Worm (Caenorhabditis elegans) whole organism, late embryonic: Measurements from ENCODE around the gene ZC262.7.

ENCODE experiments used
- F13H6.1 ChIP-seq: sonication (generic microtip); optimal IDR thresholded peaks from 2 replicates; lab custom pipeline; 2016; ENCODE audit warnings: missing genetic modification characterization, missing compliant biosample characterization
- elt-2 ChIP-seq: sonication (generic microtip); optimal IDR thresholded peaks from 2 replicates; lab custom pipeline; 2016; ENCODE audit warnings: missing genetic modification reagents, missing genetic modification characterization, missing compliant biosample characterization
- pag-3 ChIP-seq: sonication (generic microtip); optimal IDR thresholded peaks from 2 replicates; lab custom pipeline; 2016; ENCODE audit warnings: missing compliant biosample characterization, missing genetic modification characterization, borderline replicate concordance
- pat-9 ChIP-seq: fragments of 200-800 bp; sonication (Bioruptor generic); optimal IDR thresholded peaks from 2 replicates; lab custom pipeline; 2018; ENCODE audit warnings: mild to moderate bottlenecking, missing genetic modification characterization, moderate library complexity, missing compliant biosample characterization
- pax-1 ChIP-seq: fragments of 150-350 bp; optimal IDR thresholded peaks from 2 replicates; lab custom pipeline; 2014; ENCODE audit warnings: missing biosample characterization, missing genetic modification characterization
- tbx-2 ChIP-seq: sonication (generic microtip); optimal IDR thresholded peaks from 2 replicates; lab custom pipeline; 2016; ENCODE audit warnings: missing genetic modification characterization, missing compliant biosample characterization
- unc-42 ChIP-seq: sonication (generic microtip); optimal IDR thresholded peaks from 2 replicates; lab custom pipeline; 2016; ENCODE audit warnings: missing genotype, missing genetic modification characterization, missing compliant biosample characterization
- unc-55 ChIP-seq: sonication (generic microtip); optimal IDR thresholded peaks from 2 replicates; lab custom pipeline; 2017; ENCODE audit warnings: missing biosample characterization, missing genetic modification reagents, missing genetic modification characterization

DNA sequence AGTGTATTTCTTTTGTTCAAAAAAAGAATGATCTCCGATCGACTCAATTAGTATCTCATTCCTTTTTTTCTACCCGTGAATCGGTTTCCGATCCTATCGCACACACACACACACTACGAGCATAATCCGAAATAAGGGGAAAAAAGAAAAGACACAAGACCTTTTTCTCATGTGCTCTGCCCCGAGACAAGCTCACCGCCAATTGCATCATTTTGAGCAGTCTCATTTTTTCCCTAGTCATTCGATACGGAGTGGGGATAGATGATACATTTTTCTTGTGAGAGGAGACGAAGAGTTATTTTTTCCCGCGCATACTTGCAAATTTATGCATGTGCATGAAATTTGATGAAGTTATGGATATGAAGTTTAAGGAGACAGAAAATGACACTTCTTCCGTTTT, 48.2 kb upstream of the ZC262.7 start:
- TF ChIP-seq elt-2 (tag; lab: Kevin White, UChicago) (no peak), unc-42 (tag; lab: Kevin White, UChicago) (peak; percentile 81), tbx-2 (tag; lab: Kevin White, UChicago) (no peak), unc-55 (no peak), F13H6.1 (tag; lab: Kevin White, UChicago) (no peak), pax-1 (no peak), pag-3 (tag; lab: Kevin White, UChicago) (no peak), pat-9 (no peak)
